Worm (Caenorhabditis elegans) whole organism, late embryonic: ENCODE results near the gene srlf-15.

Experiments
- C08G9.2 ChIP-seq: sonication (generic microtip); optimal IDR thresholded peaks from 2 replicates; lab custom pipeline; 2016; ENCODE audit warnings: mild to moderate bottlenecking, missing genetic modification characterization, moderate library complexity, missing compliant biosample characterization
- F13H6.1 ChIP-seq: sonication (generic microtip); optimal IDR thresholded peaks from 2 replicates; lab custom pipeline; 2016; ENCODE audit warnings: missing genetic modification characterization, missing compliant biosample characterization
- K02D7.2 ChIP-seq: sonication (generic microtip); optimal IDR thresholded peaks from 2 replicates; lab custom pipeline; 2017; ENCODE audit warnings: mild to moderate bottlenecking, missing genetic modification characterization, missing compliant biosample characterization
- T23F11.4 ChIP-seq: fragments of 200-800 bp; sonication (Bioruptor generic); optimal IDR thresholded peaks from 2 replicates; lab custom pipeline; 2018; ENCODE audit warnings: mild to moderate bottlenecking, missing genetic modification characterization, missing compliant biosample characterization
- Y22D7AL.16 ChIP-seq: sonication (generic microtip); optimal IDR thresholded peaks from 2 replicates; lab custom pipeline; 2016; ENCODE audit warnings: missing genetic modification characterization, missing compliant biosample characterization
- ahr-1 ChIP-seq: sonication (generic microtip); optimal IDR thresholded peaks from 2 replicates; lab custom pipeline; 2016; ENCODE audit warnings: missing genetic modification characterization, missing compliant biosample characterization
- ama-1 ChIP-seq: fragments of 150-350 bp; optimal IDR thresholded peaks from 2 replicates; lab custom pipeline; 2014
- ceh-14 ChIP-seq: sonication (generic microtip); optimal IDR thresholded peaks from 2 replicates; lab custom pipeline; 2016; ENCODE audit warnings: missing genotype, missing genetic modification characterization, missing compliant biosample characterization
- ceh-19 ChIP-seq: fragments of 200-800 bp; sonication (Bioruptor generic); optimal IDR thresholded peaks from 2 replicates; lab custom pipeline; 2018; ENCODE audit warnings: mild to moderate bottlenecking, missing genetic modification characterization, missing compliant biosample characterization
- ceh-22 ChIP-seq: sonication (generic microtip); optimal IDR thresholded peaks from 2 replicates; lab custom pipeline; 2017; ENCODE audit warnings: missing biosample characterization, missing genetic modification characterization
- ceh-24 ChIP-seq: sonication (generic microtip); optimal IDR thresholded peaks from 2 replicates; lab custom pipeline; 2016; ENCODE audit warnings: mild to moderate bottlenecking, missing genetic modification characterization, missing compliant biosample characterization
- ceh-30 ChIP-seq: fragments of 150-350 bp; optimal IDR thresholded peaks from 2 replicates; lab custom pipeline; 2014; ENCODE audit warnings: missing biosample characterization, missing genetic modification characterization
- ceh-34 ChIP-seq: sonication (generic microtip); optimal IDR thresholded peaks from 2 replicates; lab custom pipeline; 2016; ENCODE audit warnings: mild to moderate bottlenecking, missing genetic modification characterization, missing compliant biosample characterization
- ceh-45 ChIP-seq: fragments of 200-800 bp; sonication (Bioruptor generic); IDR thresholded peaks from 2 replicates; pipeline ENCODE4 v1.3.6; 2022; ENCODE audit warnings: missing genetic modification reagents, missing genetic modification characterization, missing compliant biosample characterization
- ceh-48 ChIP-seq: sonication (generic microtip); optimal IDR thresholded peaks from 2 replicates; lab custom pipeline; 2016; ENCODE audit warnings: missing genetic modification characterization, inconsistent platforms, missing compliant biosample characterization
- ceh-6 ChIP-seq: fragments of 200-800 bp; sonication (Bioruptor generic); optimal IDR thresholded peaks from 2 replicates; lab custom pipeline; 2018; ENCODE audit warnings: mild to moderate bottlenecking, missing genetic modification characterization, missing compliant biosample characterization
- elt-2 ChIP-seq: sonication (generic microtip); optimal IDR thresholded peaks from 2 replicates; lab custom pipeline; 2016; ENCODE audit warnings: missing genetic modification reagents, missing genetic modification characterization, missing compliant biosample characterization
- elt-4 ChIP-seq: sonication (generic microtip); optimal IDR thresholded peaks from 2 replicates; lab custom pipeline; 2016; ENCODE audit warnings: missing genetic modification characterization, missing compliant biosample characterization
- ets-4 ChIP-seq: sonication (generic microtip); optimal IDR thresholded peaks from 2 replicates; lab custom pipeline; 2016; ENCODE audit warnings: missing genetic modification characterization, missing compliant biosample characterization
- eyg-1 ChIP-seq: sonication (generic microtip); optimal IDR thresholded peaks from 2 replicates; lab custom pipeline; 2016; ENCODE audit warnings: missing genotype, missing genetic modification characterization, missing compliant biosample characterization
- fax-1 ChIP-seq: sonication (generic microtip); optimal IDR thresholded peaks from 2 replicates; lab custom pipeline; 2016; ENCODE audit warnings: missing genotype, missing genetic modification characterization, missing compliant biosample characterization
- fkh-10 ChIP-seq: fragments of 150-350 bp; optimal IDR thresholded peaks from 2 replicates; lab custom pipeline; 2014; ENCODE audit warnings: missing biosample characterization, missing genetic modification reagents, missing genetic modification characterization
- gmeb-2 ChIP-seq: sonication (generic microtip); optimal IDR thresholded peaks from 2 replicates; lab custom pipeline; 2016; ENCODE audit warnings: missing genetic modification characterization, inconsistent platforms, missing compliant biosample characterization
- hlh-15 ChIP-seq: sonication (generic microtip); optimal IDR thresholded peaks from 2 replicates; lab custom pipeline; 2016; ENCODE audit warnings: missing genetic modification characterization, missing compliant biosample characterization
- lim-6 ChIP-seq: sonication (generic microtip); optimal IDR thresholded peaks from 2 replicates; lab custom pipeline; 2016; ENCODE audit warnings: missing genetic modification characterization, missing compliant biosample characterization
- lin-11 ChIP-seq: fragments of 200-800 bp; sonication (Bioruptor generic); optimal IDR thresholded peaks from 2 replicates; lab custom pipeline; 2018; ENCODE audit warnings: mild to moderate bottlenecking, missing genetic modification characterization, missing compliant biosample characterization
- nhr-232 ChIP-seq: sonication (generic microtip); optimal IDR thresholded peaks from 2 replicates; lab custom pipeline; 2016; ENCODE audit warnings: missing genetic modification characterization, missing compliant biosample characterization
- npax-4 ChIP-seq: sonication (generic microtip); optimal IDR thresholded peaks from 2 replicates; lab custom pipeline; 2016; ENCODE audit warnings: missing genetic modification characterization, missing compliant biosample characterization
- odd-2 ChIP-seq: sonication (generic microtip); optimal IDR thresholded peaks from 2 replicates; lab custom pipeline; 2017; ENCODE audit warnings: antibody characterized with exemption, mild to moderate bottlenecking, missing genetic modification characterization, missing compliant biosample characterization
- pag-3 ChIP-seq: sonication (generic microtip); optimal IDR thresholded peaks from 2 replicates; lab custom pipeline; 2016; ENCODE audit warnings: missing compliant biosample characterization, missing genetic modification characterization, borderline replicate concordance
- pat-9 ChIP-seq: fragments of 200-800 bp; sonication (Bioruptor generic); optimal IDR thresholded peaks from 2 replicates; lab custom pipeline; 2018; ENCODE audit warnings: mild to moderate bottlenecking, missing genetic modification characterization, moderate library complexity, missing compliant biosample characterization
- pax-1 ChIP-seq: fragments of 150-350 bp; optimal IDR thresholded peaks from 2 replicates; lab custom pipeline; 2014; ENCODE audit warnings: missing biosample characterization, missing genetic modification characterization
- pha-2 ChIP-seq: sonication (generic microtip); optimal IDR thresholded peaks from 2 replicates; lab custom pipeline; 2017; ENCODE audit warnings: mild to moderate bottlenecking, missing genetic modification characterization, missing compliant biosample characterization
- pha-4 ChIP-seq: fragments of 150-350 bp; optimal IDR thresholded peaks from 2 replicates; lab custom pipeline; 2018; ENCODE audit warnings: missing biosample characterization, missing genetic modification reagents, missing genetic modification characterization
- pros-1 ChIP-seq: fragments of 150-350 bp; optimal IDR thresholded peaks from 2 replicates; lab custom pipeline; 2014; ENCODE audit warnings: missing biosample characterization, missing genetic modification reagents, missing genetic modification characterization
- ref-2 ChIP-seq: sonication (generic microtip); optimal IDR thresholded peaks from 2 replicates; lab custom pipeline; 2016; ENCODE audit warnings: missing genetic modification characterization, missing compliant biosample characterization
- rnt-1 ChIP-seq: sonication (generic microtip); optimal IDR thresholded peaks from 2 replicates; lab custom pipeline; 2016; ENCODE audit warnings: missing genetic modification characterization, missing compliant biosample characterization
- sdc-2 ChIP-seq: sonication (generic microtip); optimal IDR thresholded peaks from 2 replicates; lab custom pipeline; 2016; ENCODE audit warnings: missing genotype, missing genetic modification characterization, missing compliant biosample characterization
- sox-2 ChIP-seq: fragments of 200-800 bp; sonication (Bioruptor generic); IDR thresholded peaks from 2 replicates; pipeline ENCODE4 v1.3.6; 2022; ENCODE audit warnings: missing genetic modification reagents, missing genetic modification characterization, missing compliant biosample characterization
- tbx-2 ChIP-seq: sonication (generic microtip); optimal IDR thresholded peaks from 2 replicates; lab custom pipeline; 2016; ENCODE audit warnings: missing genetic modification characterization, missing compliant biosample characterization
- ttx-3 ChIP-seq: sonication (generic microtip); optimal IDR thresholded peaks from 2 replicates; lab custom pipeline; 2016; ENCODE audit warnings: missing genetic modification reagents, missing genetic modification characterization, missing compliant biosample characterization
- unc-3 ChIP-seq, 2 experiments: fragments of 200-800 bp in 1 of 2; sonication (Bioruptor generic) in 1 of 2; sonication (generic microtip) in 1 of 2; conservative IDR thresholded peaks in 1 of 2; optimal IDR thresholded peaks in 1 of 2; 2 replicates each; pipeline versions ENCODE4 v1.3.6 to Lab custom; 2016 to 2022; ENCODE audit warnings: missing compliant biosample characterization in 2 of 2, missing genetic modification characterization in 2 of 2, missing genetic modification reagents in 1 of 2
- unc-42 ChIP-seq: sonication (generic microtip); optimal IDR thresholded peaks from 2 replicates; lab custom pipeline; 2016; ENCODE audit warnings: missing genotype, missing genetic modification characterization, missing compliant biosample characterization
- unc-55 ChIP-seq: sonication (generic microtip); optimal IDR thresholded peaks from 2 replicates; lab custom pipeline; 2017; ENCODE audit warnings: missing biosample characterization, missing genetic modification reagents, missing genetic modification characterization

srlf-15 gene

ce11 chrII:11032812-11033211 lies 3.1 kb upstream of the srlf-15 start:
- peak; percentile 79 for TF ChIP-seq unc-42 (tag; lab: Kevin White, UChicago)
- TF ChIP-seq npax-4 (tag; lab: Kevin White, UChicago) = no peak

ce11 chrII:11040140-11040539 lies 4.3 kb downstream of the srlf-15 start:
- TF ChIP-seq pax-1 (no peak), hlh-15 (no peak), ceh-22 (tag; lab: Kevin White, UChicago) (no peak)

- TF ChIP-seq ceh-19 (GFP tag; lab: Kevin White, UChicago) = no peak
- no peak for TF ChIP-seq ceh-30 (tag; lab: Kevin White, UChicago)
- TF ChIP-seq ttx-3 (tag; lab: Kevin White, UChicago) = no peak
- TF ChIP-seq nhr-232 = no peak
- no peak for TF ChIP-seq ceh-24 (tag; lab: Kevin White, UChicago)
- TF ChIP-seq ama-1 = no peak
- TF ChIP-seq ets-4 (tag; lab: Kevin White, UChicago) = no peak
- TF ChIP-seq, all 69 proteins: peak for 0
Observed at ce11 chrII:11041027-11041426, 5.2 kb downstream of the srlf-15 start, which contains the start of gene cey-1. Gene cey-1 (minus strand): TSS chrII:11041206.

- TF ChIP-seq ceh-48 (tag; lab: Kevin White, UChicago) = peak; percentile 40
- TF ChIP-seq pros-1 (tag; lab: Kevin White, UChicago) = no peak
- TF ChIP-seq elt-2 (tag; lab: Kevin White, UChicago) = no peak
- TF ChIP-seq unc-55 (GFP tag; lab: Kevin White, UChicago) = peak; percentile 61
Observed at ce11 chrII:11041846-11042262, 6.0 kb downstream of the srlf-15 start.

ce11 chrII:11042878-11043331 lies 7.0 kb downstream of the srlf-15 start:
- TF ChIP-seq ama-1 (no peak), T23F11.4 (GFP tag; lab: Kevin White, UChicago) (no peak), ceh-24 (tag; lab: Kevin White, UChicago) (no peak), pat-9 (tag; lab: Kevin White, UChicago) (peak; percentile 36), elt-2 (tag; lab: Kevin White, UChicago) (peak; percentile 73), ceh-45 (GFP tag; lab: Robert Waterston, UW) (0 out of 2 replicates have a peak, but pooled peaks have one; percentile 16), C08G9.2 (tag; lab: Kevin White, UChicago) (peak; percentile 5), ceh-14 (tag; lab: Kevin White, UChicago) (peak; percentile 74), fax-1 (tag; lab: Kevin White, UChicago) (no peak), elt-4 (tag; lab: Kevin White, UChicago) (no peak), ceh-34 (tag; lab: Kevin White, UChicago) (peak; percentile 85), ahr-1 (tag; lab: Kevin White, UChicago) (no peak), sox-2 (no peak), pha-2 (tag; lab: Kevin White, UChicago) (peak; percentile 19), K02D7.2 (tag; lab: Kevin White, UChicago) (peak; percentile 44), ceh-6 (GFP tag; lab: Kevin White, UChicago) (peak; percentile 36), ceh-48 (tag; lab: Kevin White, UChicago) (peak; percentile 88), tbx-2 (peak; percentile 81), pax-1 (no peak), ets-4 (tag; lab: Kevin White, UChicago) (peak; percentile 55), pag-3 (tag; lab: Kevin White, UChicago) (no peak), F13H6.1 (tag; lab: Kevin White, UChicago) (no peak), ttx-3 (tag; lab: Kevin White, UChicago) (no peak), ceh-30 (tag; lab: Kevin White, UChicago) (no peak), lin-11 (tag; lab: Kevin White, UChicago) (no peak), fkh-10 (GFP tag; lab: Kevin White, UChicago) (peak; percentile 51), lim-6 (tag; lab: Kevin White, UChicago) (no peak), odd-2 (tag; lab: Kevin White, UChicago) (no peak), Y22D7AL.16 (tag; lab: Kevin White, UChicago) (no peak), sdc-2 (tag; lab: Kevin White, UChicago) (peak; percentile 48), unc-3 (GFP tag; conservative IDR thresholded peaks at IDR 0.05; lab: Robert Waterston, UW) (no peak), unc-3 (tag; optimal IDR thresholded peaks at IDR 0.05; lab: Kevin White, UChicago) (peak; percentile 15), ref-2 (peak; percentile 91), npax-4 (tag; lab: Kevin White, UChicago) (no peak), rnt-1 (tag; lab: Kevin White, UChicago) (peak; percentile 42), gmeb-2 (tag; lab: Kevin White, UChicago) (no peak), pha-4 (tag; lab: Kevin White, UChicago) (no peak), eyg-1 (tag; lab: Kevin White, UChicago) (peak; percentile 8)
